Worm (Caenorhabditis elegans) whole organism, early embryonic: ENCODE results near the gene elks-1.

Experiments
- ama-1 ChIP-seq: fragments of 150-350 bp; optimal IDR thresholded peaks from 2 replicates; lab custom pipeline; 2014
- flt-1 ChIP-seq: fragments of 200-800 bp; sonication (Bioruptor generic); IDR thresholded peaks from 2 replicates; pipeline ENCODE4 v1.3.6; 2022; ENCODE audit warnings: missing genetic modification characterization, missing compliant biosample characterization
- hmg-4 ChIP-seq: fragments of 200-800 bp; sonication (Bioruptor generic); optimal IDR thresholded peaks from 2 replicates; lab custom pipeline; 2018; ENCODE audit warnings: mild to moderate bottlenecking, missing genetic modification characterization, missing compliant biosample characterization
- tbx-37 ChIP-seq: fragments of 200-800 bp; sonication (Bioruptor generic); conservative IDR thresholded peaks from 2 replicates; pipeline ENCODE4 v1.3.6; 2022; ENCODE audit warnings: missing genetic modification reagents, missing genetic modification characterization, missing compliant biosample characterization
- tra-4 ChIP-seq: sonication (generic microtip); optimal IDR thresholded peaks from 2 replicates; lab custom pipeline; 2017; ENCODE audit warnings: missing genetic modification characterization, missing compliant biosample characterization

DNA sequence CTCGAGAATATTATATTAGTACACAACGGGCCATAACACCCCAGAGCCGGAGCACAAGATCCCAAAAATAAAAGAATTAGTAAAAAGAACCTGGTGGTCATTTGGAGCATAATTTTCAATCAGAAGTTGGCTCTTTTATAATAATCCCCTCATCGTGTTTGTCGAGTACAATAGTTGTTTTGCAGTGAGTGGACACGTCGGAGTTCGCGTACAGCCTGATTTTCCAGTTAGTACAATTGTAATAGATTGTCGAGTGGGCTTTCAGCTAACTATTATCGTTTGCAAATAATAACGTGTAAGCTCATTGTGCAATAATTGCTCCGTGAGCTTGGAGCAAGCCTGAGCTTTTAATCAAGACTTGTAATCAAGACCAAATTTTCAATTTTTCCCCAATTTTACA is 42.4 kb downstream of the elks-1 start, which contains the start of gene W08E12.9:
- TF ChIP-seq tra-4 (tag; lab: Kevin White, UChicago) (no peak), ama-1 (lab: Kevin White, UChicago) (no peak), flt-1 (GFP tag; lab: Robert Waterston, UW) (no peak), tbx-37 (GFP tag; lab: Robert Waterston, UW) (no peak), hmg-4 (GFP tag; lab: Kevin White, UChicago) (no peak)
